Worm (Caenorhabditis elegans) whole organism, L4 larva: ENCODE results near the gene cdk-1.

Experiments used
- F26F4.8 ChIP-seq: fragments of 200-800 bp; sonication (Bioruptor generic); conservative IDR thresholded peaks from 2 replicates; pipeline ENCODE4 v1.3.6; 2022; ENCODE audit warnings: missing genetic modification characterization, missing compliant biosample characterization
- F37D6.2 ChIP-seq: sonication (generic microtip); optimal IDR thresholded peaks from 2 replicates; lab custom pipeline; 2016; ENCODE audit warnings: mild to moderate bottlenecking, missing genetic modification characterization, missing compliant biosample characterization
- ZK546.5 ChIP-seq, 2 experiments: sonication (generic microtip); optimal IDR thresholded peaks; 2 replicates each; lab custom pipeline; 2017; ENCODE audit warnings: missing biosample characterization in 2 of 2, missing genetic modification characterization in 2 of 2
- aha-1 ChIP-seq: fragments of 150-350 bp; peaks from one replicate; lab custom pipeline; 2014; ENCODE audit warnings: missing biosample characterization, missing genetic modification characterization
- ceh-20 ChIP-seq: fragments of 200-800 bp; sonication (Bioruptor generic); IDR thresholded peaks from 2 replicates; pipeline ENCODE4 v1.3.6; 2022; ENCODE audit warnings: missing genetic modification reagents, missing genetic modification characterization, missing compliant biosample characterization
- ceh-28 ChIP-seq: fragments of 150-350 bp; optimal IDR thresholded peaks from 2 replicates; lab custom pipeline; 2014; ENCODE audit warnings: missing biosample characterization, missing genetic modification reagents, missing genetic modification characterization
- ceh-44 ChIP-seq: fragments of 200-800 bp; sonication (Bioruptor generic); IDR thresholded peaks from 2 replicates; pipeline ENCODE4 v1.3.6; 2022; ENCODE audit warnings: missing genetic modification reagents, missing genetic modification characterization, missing compliant biosample characterization
- ceh-82 ChIP-seq: sonication (generic microtip); optimal IDR thresholded peaks from 2 replicates; lab custom pipeline; 2017; ENCODE audit warnings: missing biosample characterization, missing genetic modification characterization
- daf-19 ChIP-seq: fragments of 200-800 bp; sonication (Bioruptor generic); conservative IDR thresholded peaks from 2 replicates; pipeline ENCODE4 v1.3.6; 2022; ENCODE audit warnings: missing genetic modification characterization, missing compliant biosample characterization
- daf-8 ChIP-seq: fragments of 200-800 bp; sonication (Bioruptor generic); IDR thresholded peaks from 2 replicates; pipeline ENCODE4 v1.3.6; 2022; ENCODE audit warnings: missing genetic modification characterization, missing compliant biosample characterization
- dmd-6 ChIP-seq: fragments of 200-800 bp; sonication (Bioruptor generic); IDR thresholded peaks from 2 replicates; pipeline ENCODE4 v1.3.6; 2022; ENCODE audit warnings: missing genetic modification reagents, missing genetic modification characterization, missing compliant biosample characterization
- dmd-8 ChIP-seq: fragments of 200-800 bp; sonication (Bioruptor generic); IDR thresholded peaks from 2 replicates; pipeline ENCODE4 v1.3.6; 2022; ENCODE audit warnings: missing genetic modification characterization, missing compliant biosample characterization
- dmd-9 ChIP-seq: fragments of 200-800 bp; sonication (Bioruptor generic); IDR thresholded peaks from 2 replicates; pipeline ENCODE4 v1.3.6; 2022; ENCODE audit warnings: missing genetic modification reagents, missing genetic modification characterization, missing compliant biosample characterization
- duxl-1 ChIP-seq: sonication (generic microtip); optimal IDR thresholded peaks from 2 replicates; lab custom pipeline; 2016; ENCODE audit warnings: mild to moderate bottlenecking, missing genetic modification characterization, moderate library complexity, missing compliant biosample characterization; ENCODE audit not compliant: poor library complexity
- dve-1 ChIP-seq: sonication (generic microtip); optimal IDR thresholded peaks from 2 replicates; lab custom pipeline; 2017; ENCODE audit warnings: antibody characterized with exemption, mild to moderate bottlenecking, missing genetic modification characterization, missing compliant biosample characterization; ENCODE audit not compliant: insufficient read depth
- fkh-10 ChIP-seq: fragments of 150-350 bp; optimal IDR thresholded peaks from 2 replicates; lab custom pipeline; 2014; ENCODE audit warnings: missing biosample characterization, missing genetic modification reagents, missing genetic modification characterization
- hlh-11 ChIP-seq: fragments of 200-800 bp; sonication (Bioruptor generic); optimal IDR thresholded peaks from 2 replicates; lab custom pipeline; 2018; ENCODE audit warnings: mild to moderate bottlenecking, missing genetic modification characterization, missing compliant biosample characterization
- hlh-30 ChIP-seq: sonication (generic microtip); optimal IDR thresholded peaks from 2 replicates; lab custom pipeline; 2017; ENCODE audit warnings: antibody characterized with exemption, mild to moderate bottlenecking, missing genetic modification characterization, missing compliant biosample characterization; ENCODE audit not compliant: insufficient read depth
- hmg-1.1 ChIP-seq: fragments of 200-800 bp; sonication (Bioruptor generic); IDR thresholded peaks from 2 replicates; pipeline ENCODE4 v1.3.6; 2022; ENCODE audit warnings: missing genetic modification reagents, missing genetic modification characterization, missing compliant biosample characterization
- lin-29 ChIP-seq: fragments of 200-800 bp; sonication (Bioruptor generic); IDR thresholded peaks from 2 replicates; pipeline ENCODE4 v1.3.6; 2022; ENCODE audit warnings: missing genetic modification reagents, missing genetic modification characterization, missing compliant biosample characterization
- lsy-2 ChIP-seq, 2 experiments: fragments of 150-350 bp in 1 of 2; sonication (generic microtip) in 1 of 2; optimal IDR thresholded peaks; 2 replicates each; lab custom pipeline; 2014 to 2017; ENCODE audit warnings: missing biosample characterization in 2 of 2, missing genetic modification characterization in 2 of 2
- madf-9 ChIP-seq: fragments of 200-800 bp; sonication (Bioruptor generic); conservative IDR thresholded peaks from 2 replicates; pipeline ENCODE4 v1.3.6; 2022; ENCODE audit warnings: missing genetic modification reagents, missing genetic modification characterization, missing compliant biosample characterization
- mep-1 ChIP-seq: fragments of 150-350 bp; sonication (generic microtip); optimal IDR thresholded peaks from 3 replicates; lab custom pipeline; 2014; ENCODE audit warnings: missing biosample characterization, missing genetic modification characterization
- mes-2 ChIP-seq: sonication (generic microtip); optimal IDR thresholded peaks from 2 replicates; lab custom pipeline; 2016; ENCODE audit warnings: missing genotype, mild to moderate bottlenecking, missing genetic modification characterization, missing compliant biosample characterization; ENCODE audit not compliant: poor library complexity, severe bottlenecking
- mxl-2 ChIP-seq: fragments of 200-800 bp; sonication (Bioruptor generic); conservative IDR thresholded peaks from 2 replicates; pipeline ENCODE4 v1.3.6; 2022; ENCODE audit warnings: missing genetic modification reagents, missing genetic modification characterization, missing compliant biosample characterization
- nhr-11 ChIP-seq: fragments of 150-350 bp; optimal IDR thresholded peaks from 2 replicates; lab custom pipeline; 2014; ENCODE audit warnings: missing biosample characterization, missing genetic modification characterization
- nhr-111 ChIP-seq: fragments of 200-800 bp; sonication (Bioruptor generic); optimal IDR thresholded peaks from 2 replicates; lab custom pipeline; 2018; ENCODE audit warnings: mild to moderate bottlenecking, missing genetic modification characterization, missing compliant biosample characterization
- nhr-25 ChIP-seq: sonication (generic microtip); optimal IDR thresholded peaks from 2 replicates; lab custom pipeline; 2017; ENCODE audit warnings: missing genetic modification characterization, mild to moderate bottlenecking, missing compliant biosample characterization, antibody characterized with exemption, moderate library complexity, borderline replicate concordance; ENCODE audit not compliant: insufficient read depth
- nhr-28 ChIP-seq: fragments of 150-350 bp; optimal IDR thresholded peaks from 2 replicates; lab custom pipeline; 2014; ENCODE audit warnings: missing biosample characterization, missing genetic modification characterization
- nhr-41 ChIP-seq: fragments of 200-800 bp; sonication (Bioruptor generic); IDR thresholded peaks from 2 replicates; pipeline ENCODE4 v1.3.6; 2022; ENCODE audit warnings: missing genetic modification reagents, missing genetic modification characterization, missing compliant biosample characterization
- nhr-42 ChIP-seq: fragments of 200-800 bp; sonication (Bioruptor generic); IDR thresholded peaks from 2 replicates; pipeline ENCODE4 v1.3.6; 2022; ENCODE audit warnings: missing genetic modification characterization, missing compliant biosample characterization
- php-3 ChIP-seq: fragments of 200-800 bp; sonication (Bioruptor generic); IDR thresholded peaks from 2 replicates; pipeline ENCODE4 v1.3.6; 2022; ENCODE audit warnings: missing genetic modification reagents, missing genetic modification characterization, missing compliant biosample characterization
- rbr-2 ChIP-seq: sonication (generic microtip); optimal IDR thresholded peaks from 2 replicates; lab custom pipeline; 2016; ENCODE audit warnings: missing genotype, missing genetic modification characterization, missing compliant biosample characterization
- saeg-2 ChIP-seq: fragments of 200-800 bp; sonication (Bioruptor generic); IDR thresholded peaks from 2 replicates; pipeline ENCODE4 v1.3.6; 2022; ENCODE audit warnings: missing genetic modification reagents, missing genetic modification characterization, missing compliant biosample characterization
- sdz-12 ChIP-seq: fragments of 200-800 bp; sonication (Bioruptor generic); optimal IDR thresholded peaks from 2 replicates; lab custom pipeline; 2018; ENCODE audit warnings: mild to moderate bottlenecking, missing genetic modification characterization, missing compliant biosample characterization
- set-16 ChIP-seq: fragments of 200-800 bp; sonication (Bioruptor generic); IDR thresholded peaks from 2 replicates; pipeline ENCODE4 v1.3.6; 2022; ENCODE audit warnings: missing genetic modification reagents, missing genetic modification characterization, missing compliant biosample characterization
- snpc-1.2 ChIP-seq: fragments of 200-800 bp; sonication (Bioruptor generic); IDR thresholded peaks from 2 replicates; pipeline ENCODE4 v1.3.6; 2022; ENCODE audit warnings: missing genetic modification reagents, missing genetic modification characterization, missing compliant biosample characterization
- spr-1 ChIP-seq: sonication (generic microtip); optimal IDR thresholded peaks from 2 replicates; lab custom pipeline; 2016; ENCODE audit warnings: mild to moderate bottlenecking, missing genetic modification characterization, missing compliant biosample characterization
- zip-2 ChIP-seq: fragments of 150-350 bp; optimal IDR thresholded peaks from 2 replicates; lab custom pipeline; 2014; ENCODE audit warnings: missing biosample characterization, missing genetic modification characterization

The cdk-1 gene

DNA sequence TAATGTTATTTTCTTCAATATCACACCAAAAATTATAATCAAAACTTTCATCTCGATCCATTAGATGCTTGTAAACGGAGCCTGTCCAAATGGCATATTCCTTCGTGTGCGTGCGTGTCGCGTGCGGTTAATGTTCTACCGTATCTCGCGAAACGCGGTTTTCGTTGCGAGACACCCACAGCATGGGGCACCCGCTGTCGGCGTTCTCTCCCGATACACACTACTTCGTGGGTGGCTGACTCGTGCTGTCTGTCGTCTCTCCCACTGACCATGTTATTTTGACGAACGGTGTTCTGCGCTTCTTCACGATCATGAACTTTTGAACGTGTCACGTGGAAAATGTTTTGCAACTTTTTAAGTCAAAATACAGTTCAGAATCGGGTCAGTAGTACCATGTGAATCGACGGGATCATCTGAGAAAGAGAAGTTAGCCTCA is 18.2 kb downstream of the cdk-1 start (continued):
- TF ChIP-seq lin-29 (GFP tag; lab: Robert Waterston, UW): peak; percentile 94
- peak; percentile 90 for TF ChIP-seq nhr-28 (tag; lab: Kevin White, UChicago)
- TF ChIP-seq F37D6.2: peak; percentile 95
- TF ChIP-seq saeg-2: peak; percentile 99
- TF ChIP-seq nhr-42 (GFP tag; lab: Robert Waterston, UW): peak; percentile 97
- TF ChIP-seq set-16 (GFP tag; lab: Robert Waterston, UW): peak; percentile 91
- peak; percentile 8 for TF ChIP-seq ceh-82 (tag; lab: Kevin White, UChicago)
- peak; percentile 82 for TF ChIP-seq zip-2 (tag; lab: Kevin White, UChicago)
- peak; percentile 92 for TF ChIP-seq madf-9 (GFP tag; lab: Robert Waterston, UW)
- TF ChIP-seq nhr-41: peak; percentile 96
- peak; percentile 94 for TF ChIP-seq dmd-9 (GFP tag; lab: Robert Waterston, UW)
- peak; percentile 88 for TF ChIP-seq fkh-10
- TF ChIP-seq dmd-8 (GFP tag; lab: Robert Waterston, UW): 0 out of 2 replicates have a peak, but pooled peaks have one; percentile 56
- TF ChIP-seq ceh-44: peak; percentile 77; the same call in 1 of the 2 replicates
- peak; percentile 96 for TF ChIP-seq php-3
- TF ChIP-seq nhr-111 (GFP tag; lab: Kevin White, UChicago): peak; percentile 99
- peak; percentile 99 for TF ChIP-seq nhr-11
- TF ChIP-seq sdz-12 (GFP tag; lab: Kevin White, UChicago): peak; percentile 97
- peak; percentile 99 for TF ChIP-seq hlh-30 (tag; lab: Kevin White, UChicago)
- TF ChIP-seq nhr-25 (tag; lab: Kevin White, UChicago): peak; percentile 98
- no peak for TF ChIP-seq F26F4.8 (GFP tag; lab: Robert Waterston, UW)
- TF ChIP-seq snpc-1.2: peak; percentile 78
- TF ChIP-seq, all 104 proteins: peak for 94

DNA sequence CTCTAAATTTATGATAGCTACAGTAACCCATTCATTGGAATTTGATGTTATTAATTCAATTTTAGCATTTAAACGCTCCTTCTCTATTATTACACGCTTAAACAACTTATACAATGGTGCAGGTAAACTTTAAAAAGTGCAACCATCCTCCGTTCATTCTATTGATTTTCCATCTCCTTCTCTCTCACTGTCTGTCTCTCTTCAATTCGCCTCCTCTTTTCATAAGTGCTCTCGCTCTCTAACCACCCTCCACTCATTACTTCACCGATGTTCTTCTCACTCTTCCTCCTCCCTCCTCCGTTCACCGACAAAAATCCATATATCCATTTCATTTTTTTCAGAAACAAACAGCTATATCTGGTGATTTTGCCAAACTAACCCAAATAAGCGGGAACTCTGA is 18.9 kb downstream of the cdk-1 start, which contains the start of gene cbp-1:
TSS of gene cbp-1 (plus strand) at position 335 of the 400 bp plus-strand sequence.
- TF ChIP-seq ceh-20 (no peak), ZK546.5 (tag; optimal IDR thresholded peaks at IDR 0.05; lab: Kevin White, UChicago) (no peak), F37D6.2 (no peak), ceh-28 (tag; lab: Kevin White, UChicago) (peak; percentile 11), hlh-30 (tag; lab: Kevin White, UChicago) (peak; percentile 8), dve-1 (tag; lab: Kevin White, UChicago) (peak; percentile 33), hlh-11 (tag; lab: Kevin White, UChicago) (peak; percentile 1), aha-1 (tag; lab: Kevin White, UChicago) (peak; percentile 97), hmg-1.1 (GFP tag; lab: Robert Waterston, UW) (peak; percentile 39; the same call in 1 of the 2 replicates), duxl-1 (tag; lab: Kevin White, UChicago) (peak; percentile 11), spr-1 (tag; lab: Kevin White, UChicago) (no peak), dmd-6 (GFP tag; lab: Robert Waterston, UW) (0 out of 2 replicates have a peak, but pooled peaks have one; percentile 11), dmd-9 (GFP tag; lab: Robert Waterston, UW) (no peak), sdz-12 (GFP tag; lab: Kevin White, UChicago) (no peak), lsy-2 (tag; optimal IDR thresholded peaks at IDR 0.05; lab: Kevin White, UChicago) (peak; percentile 4 to 70), daf-19 (GFP tag; lab: Robert Waterston, UW) (no peak), nhr-28 (tag; lab: Kevin White, UChicago) (peak; percentile 20), mxl-2 (GFP tag; lab: Robert Waterston, UW) (no peak), mes-2 (peak; percentile 63), rbr-2 (no peak), mep-1 (peak; percentile 20), daf-8 (no peak)
